Fruit fly (Drosophila melanogaster) S2 (cell line): ENCODE measurements around the gene Tbc1d8-9.

Experiments used
- CG8478 ChIP-seq: fragments of >200 bp; optimal IDR thresholded peaks from 2 replicates; lab custom pipeline; 2018
- CTCF ChIP-seq, 2 experiments: fragments of >200 bp; optimal IDR thresholded peaks; 2 replicates each; lab custom pipeline; 2018

DNA sequence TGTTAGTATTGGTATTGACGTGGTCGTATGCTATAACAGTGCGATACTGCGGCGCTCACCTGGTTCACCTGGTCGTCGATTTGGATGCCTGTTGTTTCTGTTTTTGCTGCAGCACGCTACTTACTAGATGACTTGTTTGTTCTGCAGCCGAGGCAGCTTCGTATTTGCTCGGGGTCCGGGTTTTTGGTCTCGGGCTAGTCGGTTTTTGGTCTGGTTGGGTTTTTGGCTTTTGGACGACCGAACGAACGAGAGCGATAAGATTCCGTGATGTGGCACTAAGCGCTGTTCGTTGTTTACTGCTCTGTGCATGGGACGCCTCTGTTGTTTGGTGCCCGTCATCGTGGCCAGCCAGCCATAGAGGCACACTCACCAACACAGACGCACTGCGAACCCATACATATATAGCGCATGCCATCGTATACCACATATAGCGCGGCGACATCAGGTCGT is 5.5 kb upstream of the Tbc1d8-9 start, which contains the start of gene ebd2:
- TF ChIP-seq CG8478 (lab: Kevin White, UChicago): no peak
- TF ChIP-seq CTCF (optimal IDR thresholded peaks at IDR 0.05; lab: Kevin White, UChicago): no peak
